Worm (Caenorhabditis elegans) whole organism, late embryonic: Measurements from ENCODE around the gene R08E5.4.

Experiments
- C08G9.2 ChIP-seq: sonication (generic microtip); optimal IDR thresholded peaks from 2 replicates; lab custom pipeline; 2016; ENCODE audit warnings: mild to moderate bottlenecking, missing genetic modification characterization, moderate library complexity, missing compliant biosample characterization
- Y22D7AL.16 ChIP-seq: sonication (generic microtip); optimal IDR thresholded peaks from 2 replicates; lab custom pipeline; 2016; ENCODE audit warnings: missing genetic modification characterization, missing compliant biosample characterization
- ama-1 ChIP-seq: fragments of 150-350 bp; optimal IDR thresholded peaks from 2 replicates; lab custom pipeline; 2014
- elt-2 ChIP-seq: sonication (generic microtip); optimal IDR thresholded peaks from 2 replicates; lab custom pipeline; 2016; ENCODE audit warnings: missing genetic modification reagents, missing genetic modification characterization, missing compliant biosample characterization
- gmeb-2 ChIP-seq: sonication (generic microtip); optimal IDR thresholded peaks from 2 replicates; lab custom pipeline; 2016; ENCODE audit warnings: missing genetic modification characterization, inconsistent platforms, missing compliant biosample characterization
- nhr-11 ChIP-seq: fragments of 150-350 bp; optimal IDR thresholded peaks from 2 replicates; lab custom pipeline; 2014; ENCODE audit warnings: missing biosample characterization, missing genetic modification characterization
- nhr-232 ChIP-seq: sonication (generic microtip); optimal IDR thresholded peaks from 2 replicates; lab custom pipeline; 2016; ENCODE audit warnings: missing genetic modification characterization, missing compliant biosample characterization
- unc-3 ChIP-seq, 2 experiments: fragments of 200-800 bp in 1 of 2; sonication (Bioruptor generic) in 1 of 2; sonication (generic microtip) in 1 of 2; conservative IDR thresholded peaks in 1 of 2; optimal IDR thresholded peaks in 1 of 2; 2 replicates each; pipeline versions ENCODE4 v1.3.6 to Lab custom; 2016 to 2022; ENCODE audit warnings: missing compliant biosample characterization in 2 of 2, missing genetic modification characterization in 2 of 2, missing genetic modification reagents in 1 of 2

- TF ChIP-seq unc-3 (GFP tag; conservative IDR thresholded peaks at IDR 0.05; lab: Robert Waterston, UW) (no peak), unc-3 (tag; optimal IDR thresholded peaks at IDR 0.05; lab: Kevin White, UChicago) (no peak), C08G9.2 (tag; lab: Kevin White, UChicago) (no peak), nhr-232 (tag; lab: Kevin White, UChicago) (no peak), gmeb-2 (tag; lab: Kevin White, UChicago) (no peak), nhr-11 (tag; lab: Kevin White, UChicago) (no peak), elt-2 (tag; lab: Kevin White, UChicago) (no peak), Y22D7AL.16 (tag; lab: Kevin White, UChicago) (no peak), ama-1 (no peak)
These were observed 41.7 kb downstream of the R08E5.4 start for ce11 chrV:3810035-3810434.
